Worm (Caenorhabditis elegans) whole organism, L1 larva: ENCODE data around the gene ZK112.4.

Experiments used
- C04F5.9 ChIP-seq: sonication (generic microtip); optimal IDR thresholded peaks from 2 replicates; lab custom pipeline; 2016; ENCODE audit warnings: missing genetic modification characterization, missing compliant biosample characterization
- Y116A8C.19 ChIP-seq: sonication (generic microtip); optimal IDR thresholded peaks from 2 replicates; lab custom pipeline; 2016; ENCODE audit warnings: missing compliant biosample characterization, missing genetic modification characterization, borderline replicate concordance
- aha-1 ChIP-seq: fragments of 150-350 bp; optimal IDR thresholded peaks from 2 replicates; lab custom pipeline; 2014; ENCODE audit warnings: missing biosample characterization, missing genetic modification characterization
- alr-1 ChIP-seq: fragments of 200-800 bp; sonication (Bioruptor generic); optimal IDR thresholded peaks from 2 replicates; lab custom pipeline; 2018; ENCODE audit warnings: borderline replicate concordance, mild to moderate bottlenecking, missing genetic modification characterization, missing compliant biosample characterization
- aly-2 ChIP-seq: fragments of 150-350 bp; optimal IDR thresholded peaks from 2 replicates; lab custom pipeline; 2014; ENCODE audit warnings: missing biosample characterization, missing genetic modification characterization
- ama-1 ChIP-seq: fragments of 150-350 bp; optimal IDR thresholded peaks from 2 replicates; lab custom pipeline; 2014
- ceh-90 ChIP-seq: sonication (generic microtip); optimal IDR thresholded peaks from 2 replicates; lab custom pipeline; 2016; ENCODE audit warnings: missing genetic modification characterization, missing compliant biosample characterization
- ces-1 ChIP-seq: fragments of 150-350 bp; optimal IDR thresholded peaks from 2 replicates; lab custom pipeline; 2014; ENCODE audit warnings: missing biosample characterization, missing genetic modification reagents, missing genetic modification characterization
- dpl-1 ChIP-seq, 3 experiments: fragments of 150-350 bp in 2 of 3; sonication (generic microtip) in 1 of 3; optimal IDR thresholded peaks; 2 replicates each; lab custom pipeline; 2014 to 2017; ENCODE audit warnings: missing biosample characterization in 3 of 3, missing genetic modification characterization in 3 of 3, missing genetic modification reagents in 3 of 3
- egl-27 ChIP-seq, 2 experiments: fragments of 150-350 bp in 1 of 2; sonication (generic microtip); optimal IDR thresholded peaks; 3 replicates each; lab custom pipeline; 2017 to 2018; ENCODE audit warnings: missing biosample characterization in 2 of 2, missing genetic modification characterization in 2 of 2, missing genetic modification reagents in 2 of 2
- elt-2 ChIP-seq: sonication (generic microtip); optimal IDR thresholded peaks from 2 replicates; lab custom pipeline; 2016; ENCODE audit warnings: missing genetic modification characterization, mild to moderate bottlenecking, inconsistent platforms, missing compliant biosample characterization, missing genetic modification reagents
- elt-3 ChIP-seq, 6 experiments: fragments of 150-350 bp in 1 of 6; sonication (generic microtip); optimal IDR thresholded peaks; 2 replicates each; lab custom pipeline; 2017 to 2018; ENCODE audit warnings: missing biosample characterization in 6 of 6, missing genetic modification characterization in 6 of 6, inconsistent platforms in 1 of 6
- fkh-4 ChIP-seq: sonication (generic microtip); optimal IDR thresholded peaks from 2 replicates; lab custom pipeline; 2016; ENCODE audit warnings: missing compliant biosample characterization, missing genetic modification characterization, borderline replicate concordance
- fkh-8 ChIP-seq: sonication (generic microtip); optimal IDR thresholded peaks from 2 replicates; lab custom pipeline; 2016; ENCODE audit warnings: mild to moderate bottlenecking, missing genetic modification characterization, missing compliant biosample characterization
- hlh-17 ChIP-seq: fragments of 200-800 bp; sonication (Bioruptor generic); optimal IDR thresholded peaks from 2 replicates; lab custom pipeline; 2018; ENCODE audit warnings: missing genetic modification characterization, mild to moderate bottlenecking, missing compliant biosample characterization, moderate library complexity, borderline replicate concordance
- hlh-4 ChIP-seq: sonication (generic microtip); optimal IDR thresholded peaks from 2 replicates; lab custom pipeline; 2016; ENCODE audit warnings: mild to moderate bottlenecking, missing genetic modification characterization, missing compliant biosample characterization
- jun-1 ChIP-seq: fragments of 150-350 bp; optimal IDR thresholded peaks from 2 replicates; lab custom pipeline; 2014; ENCODE audit warnings: missing biosample characterization, missing genetic modification reagents, missing genetic modification characterization
- lin-13 ChIP-seq: fragments of 150-350 bp; optimal IDR thresholded peaks from 2 replicates; lab custom pipeline; 2014; ENCODE audit warnings: missing biosample characterization, missing genetic modification reagents, missing genetic modification characterization
- lin-15B ChIP-seq: fragments of 150-350 bp; sonication (generic microtip); optimal IDR thresholded peaks from 3 replicates; lab custom pipeline; 2014; ENCODE audit warnings: missing biosample characterization, missing genetic modification characterization
- lin-35 ChIP-seq, 2 experiments: fragments of 150-350 bp; optimal IDR thresholded peaks; 2 replicates each; lab custom pipeline; 2014; ENCODE audit warnings: missing biosample characterization in 2 of 2, missing genetic modification characterization in 2 of 2, missing genetic modification reagents in 2 of 2
- lsy-2 ChIP-seq, 2 experiments: fragments of 150-350 bp; optimal IDR thresholded peaks; 2 replicates each; lab custom pipeline; 2014; ENCODE audit warnings: missing biosample characterization in 2 of 2, missing genetic modification characterization in 2 of 2
- mep-1 ChIP-seq: fragments of 150-350 bp; optimal IDR thresholded peaks from 2 replicates; lab custom pipeline; 2014; ENCODE audit warnings: missing biosample characterization, missing genetic modification characterization
- nhr-11 ChIP-seq: fragments of 150-350 bp; optimal IDR thresholded peaks from 2 replicates; lab custom pipeline; 2014; ENCODE audit warnings: missing biosample characterization, missing genetic modification characterization
- nhr-19 ChIP-seq: fragments of 200-800 bp; sonication (Bioruptor generic); conservative IDR thresholded peaks from 2 replicates; pipeline ENCODE4 v1.3.6; 2022; ENCODE audit warnings: missing genetic modification characterization, missing compliant biosample characterization
- nhr-20 ChIP-seq: sonication (generic microtip); optimal IDR thresholded peaks from 2 replicates; lab custom pipeline; 2016; ENCODE audit warnings: mild to moderate bottlenecking, missing genetic modification characterization, missing compliant biosample characterization
- nhr-47 ChIP-seq: sonication (generic microtip); optimal IDR thresholded peaks from 2 replicates; lab custom pipeline; 2016; ENCODE audit warnings: mild to moderate bottlenecking, missing genetic modification characterization, moderate library complexity, missing compliant biosample characterization
- nhr-71 ChIP-seq: sonication (generic microtip); optimal IDR thresholded peaks from 2 replicates; lab custom pipeline; 2016; ENCODE audit warnings: mild to moderate bottlenecking, missing genetic modification characterization, moderate library complexity, missing compliant biosample characterization
- nhr-76 ChIP-seq: sonication (generic microtip); optimal IDR thresholded peaks from 2 replicates; lab custom pipeline; 2017; ENCODE audit warnings: missing biosample characterization, missing genetic modification characterization
- nhr-77 ChIP-seq: fragments of 150-350 bp; optimal IDR thresholded peaks from 2 replicates; lab custom pipeline; 2014; ENCODE audit warnings: missing biosample characterization, missing genetic modification characterization
- nhr-85 ChIP-seq: sonication (generic microtip); peaks from one replicate; lab custom pipeline; 2016; ENCODE audit warnings: missing genetic modification characterization, inconsistent platforms, missing compliant biosample characterization
- pag-3 ChIP-seq: sonication (generic microtip); optimal IDR thresholded peaks from 2 replicates; lab custom pipeline; 2017; ENCODE audit warnings: missing genetic modification characterization, mild to moderate bottlenecking, missing compliant biosample characterization, antibody characterized with exemption, borderline replicate concordance; ENCODE audit not compliant: insufficient read depth
- pqm-1 ChIP-seq: sonication (generic microtip); optimal IDR thresholded peaks from 3 replicates; lab custom pipeline; 2017; ENCODE audit warnings: missing biosample characterization, missing genetic modification characterization
- rnt-1 ChIP-seq: sonication (generic microtip); optimal IDR thresholded peaks from 2 replicates; lab custom pipeline; 2016; ENCODE audit warnings: mild to moderate bottlenecking, missing genetic modification characterization, moderate library complexity, missing compliant biosample characterization
- snpc-4 ChIP-seq: fragments of 150-350 bp; optimal IDR thresholded peaks from 2 replicates; lab custom pipeline; 2014; ENCODE audit warnings: missing biosample characterization, missing genetic modification characterization
- sptf-1 ChIP-seq: fragments of 150-350 bp; optimal IDR thresholded peaks from 2 replicates; lab custom pipeline; 2014; ENCODE audit warnings: missing biosample characterization, missing genetic modification characterization
- sup-37 ChIP-seq: fragments of 200-800 bp; sonication (Bioruptor generic); optimal IDR thresholded peaks from 2 replicates; lab custom pipeline; 2018; ENCODE audit warnings: mild to moderate bottlenecking, missing genetic modification characterization, missing compliant biosample characterization
- swsn-7 ChIP-seq: sonication (generic microtip); optimal IDR thresholded peaks from 2 replicates; lab custom pipeline; 2016; ENCODE audit warnings: missing genetic modification characterization, missing compliant biosample characterization
- unc-30 ChIP-seq: sonication (generic microtip); optimal IDR thresholded peaks from 2 replicates; lab custom pipeline; 2017; ENCODE audit warnings: missing biosample characterization, missing genetic modification characterization
- unc-62 ChIP-seq: fragments of 150-350 bp; optimal IDR thresholded peaks from 2 replicates; lab custom pipeline; 2014; ENCODE audit warnings: missing biosample characterization, missing genetic modification reagents, missing genetic modification characterization
- xbp-1 ChIP-seq: sonication (generic microtip); optimal IDR thresholded peaks from 2 replicates; lab custom pipeline; 2016; ENCODE audit warnings: missing genetic modification characterization, missing compliant biosample characterization
- zag-1 ChIP-seq: fragments of 150-350 bp; optimal IDR thresholded peaks from 2 replicates; lab custom pipeline; 2014; ENCODE audit warnings: missing biosample characterization, missing genetic modification characterization
- zip-4 ChIP-seq: fragments of 200-800 bp; sonication (Bioruptor generic); optimal IDR thresholded peaks from 2 replicates; lab custom pipeline; 2018; ENCODE audit warnings: mild to moderate bottlenecking, missing genetic modification characterization, moderate library complexity, missing compliant biosample characterization
- ztf-11 ChIP-seq, 2 experiments: sonication (generic microtip); optimal IDR thresholded peaks; 2 replicates each; lab custom pipeline; 2016 to 2017; ENCODE audit warnings: missing genetic modification characterization in 2 of 2, missing biosample characterization in 1 of 2, missing compliant biosample characterization in 1 of 2
- ztf-4 ChIP-seq: fragments of 150-350 bp; optimal IDR thresholded peaks from 2 replicates; lab custom pipeline; 2014; ENCODE audit warnings: missing biosample characterization, missing genetic modification characterization

ZK112.4 gene

DNA sequence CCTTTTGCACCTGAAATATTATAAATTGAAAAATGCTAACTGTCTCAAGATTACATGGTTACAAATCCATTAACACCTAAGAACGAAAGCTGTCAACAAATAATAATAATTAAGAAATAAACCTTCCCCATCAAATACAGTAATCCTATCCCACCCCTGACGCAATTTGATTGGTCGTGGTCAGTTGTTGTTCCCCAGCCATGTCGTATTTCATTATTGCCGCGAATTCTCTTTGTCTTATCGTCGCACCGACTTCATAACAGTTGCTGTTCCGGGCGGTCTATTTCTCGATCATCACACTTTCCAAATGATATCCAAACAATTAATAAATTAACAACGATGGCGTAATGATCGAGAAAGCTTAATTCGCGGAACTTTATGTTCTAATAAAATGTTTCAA lies 48.7 kb upstream of the ZK112.4 start (continued):
- TF ChIP-seq nhr-20 (tag; lab: Kevin White, UChicago) (no peak), lin-15B (tag; lab: Kevin White, UChicago) (no peak), pag-3 (no peak), fkh-8 (tag; lab: Kevin White, UChicago) (no peak), zag-1 (no peak), zip-4 (GFP tag; lab: Kevin White, UChicago) (no peak), dpl-1 (GFP tag; optimal IDR thresholded peaks at IDR 0.05; lab: Kevin White, UChicago) (no peak), sptf-1 (tag; lab: Kevin White, UChicago) (no peak), unc-62 (GFP tag; lab: Kevin White, UChicago) (no peak), nhr-11 (tag; lab: Kevin White, UChicago) (no peak), xbp-1 (no peak), ama-1 (lab: Kevin White, UChicago) (no peak), C04F5.9 (tag; lab: Kevin White, UChicago) (no peak), lsy-2 (tag; optimal IDR thresholded peaks at IDR 0.05; lab: Kevin White, UChicago) (peak; percentile 68 to 83), lin-35 (GFP tag; optimal IDR thresholded peaks at IDR 0.05; lab: Kevin White, UChicago) (no peak), swsn-7 (tag; lab: Kevin White, UChicago) (no peak), aha-1 (tag; lab: Kevin White, UChicago) (no peak), snpc-4 (tag; lab: Kevin White, UChicago) (no peak), ztf-4 (tag; lab: Kevin White, UChicago) (no peak), hlh-4 (tag; lab: Kevin White, UChicago) (no peak), mep-1 (no peak), sup-37 (GFP tag; lab: Kevin White, UChicago) (no peak), nhr-71 (tag; lab: Kevin White, UChicago) (peak; percentile 30), nhr-47 (no peak), nhr-85 (peak; percentile 38)

DNA sequence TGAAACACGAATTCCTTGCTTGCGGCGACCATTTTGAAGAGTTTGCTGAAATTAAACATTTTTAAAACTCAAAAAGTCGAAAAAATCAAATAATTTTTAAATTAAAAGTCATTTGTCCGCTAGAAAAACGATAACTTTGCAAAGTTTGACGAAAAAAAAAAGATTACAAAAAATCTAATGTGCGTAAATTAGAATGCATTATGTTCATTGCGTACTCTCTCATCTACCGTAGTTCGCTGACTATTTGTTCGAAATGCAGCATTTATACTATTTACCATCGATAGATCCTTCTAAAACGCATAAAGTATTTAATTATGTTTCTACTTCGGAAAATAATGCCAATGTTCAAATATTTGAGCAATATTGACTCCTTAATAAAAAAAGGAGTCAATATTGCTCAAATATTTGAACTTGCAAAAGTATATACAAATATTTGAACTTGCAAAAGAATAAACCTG lies 46.2 kb upstream of the ZK112.4 start, which contains the start of gene bath-15:
bath-15 (minus strand) TSS at position 51 of the 458 bp plus-strand sequence.
- TF ChIP-seq hlh-17 (GFP tag; lab: Kevin White, UChicago) (no peak), snpc-4 (tag; lab: Kevin White, UChicago) (no peak), nhr-47 (no peak), Y116A8C.19 (tag; lab: Kevin White, UChicago) (no peak), elt-3 (tag; optimal IDR thresholded peaks at IDR 0.05; lab: Kevin White, UChicago) (no peak), jun-1 (no peak), fkh-8 (tag; lab: Kevin White, UChicago) (no peak), elt-2 (no peak), fkh-4 (tag; lab: Kevin White, UChicago) (no peak)

DNA sequence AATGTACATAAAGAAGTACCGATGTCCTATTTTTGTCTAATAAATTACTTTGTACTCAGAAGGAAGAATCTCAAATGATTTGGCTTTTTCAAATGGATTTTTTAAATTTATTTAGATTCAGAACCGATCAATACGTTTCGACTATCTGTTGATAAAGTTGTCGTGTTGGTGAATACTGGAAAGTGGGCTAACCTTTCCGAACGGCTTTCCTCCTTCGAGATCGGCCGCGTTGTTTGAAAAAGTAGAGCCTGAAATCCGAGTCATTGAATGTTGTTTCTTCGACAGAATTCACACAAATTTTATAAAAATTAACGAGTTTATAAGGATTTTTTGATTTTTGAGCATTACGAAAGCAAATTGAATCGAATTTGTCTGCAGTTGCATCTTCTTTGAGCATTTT lies 44.0 kb upstream of the ZK112.4 start:
- TF ChIP-seq rnt-1 (no peak), egl-27 (tag; optimal IDR thresholded peaks at IDR 0.05; lab: Kevin White, UChicago) (no peak), nhr-77 (tag; lab: Kevin White, UChicago) (no peak), nhr-19 (no peak), mep-1 (no peak), nhr-71 (tag; lab: Kevin White, UChicago) (no peak), ceh-90 (tag; lab: Kevin White, UChicago) (no peak), pqm-1 (tag; lab: Kevin White, UChicago) (no peak), ces-1 (GFP tag; lab: Kevin White, UChicago) (no peak), dpl-1 (GFP tag; optimal IDR thresholded peaks at IDR 0.05; lab: Kevin White, UChicago) (no peak), alr-1 (tag; lab: Kevin White, UChicago) (no peak), sup-37 (GFP tag; lab: Kevin White, UChicago) (no peak), nhr-76 (tag; lab: Kevin White, UChicago) (no peak), unc-62 (GFP tag; lab: Kevin White, UChicago) (no peak), ztf-11 (tag; optimal IDR thresholded peaks at IDR 0.05; lab: Kevin White, UChicago) (no peak), lsy-2 (tag; optimal IDR thresholded peaks at IDR 0.05; lab: Kevin White, UChicago) (no peak), fkh-4 (tag; lab: Kevin White, UChicago) (no peak), lin-13 (GFP tag; lab: Kevin White, UChicago) (no peak), unc-30 (tag; lab: Kevin White, UChicago) (no peak), aly-2 (tag; lab: Kevin White, UChicago) (no peak)
- TF ChIP-seq, all 84 proteins: peak for 0
